Fruit fly (Drosophila melanogaster): ENCODE data around the gene CG6738.

DNA sequence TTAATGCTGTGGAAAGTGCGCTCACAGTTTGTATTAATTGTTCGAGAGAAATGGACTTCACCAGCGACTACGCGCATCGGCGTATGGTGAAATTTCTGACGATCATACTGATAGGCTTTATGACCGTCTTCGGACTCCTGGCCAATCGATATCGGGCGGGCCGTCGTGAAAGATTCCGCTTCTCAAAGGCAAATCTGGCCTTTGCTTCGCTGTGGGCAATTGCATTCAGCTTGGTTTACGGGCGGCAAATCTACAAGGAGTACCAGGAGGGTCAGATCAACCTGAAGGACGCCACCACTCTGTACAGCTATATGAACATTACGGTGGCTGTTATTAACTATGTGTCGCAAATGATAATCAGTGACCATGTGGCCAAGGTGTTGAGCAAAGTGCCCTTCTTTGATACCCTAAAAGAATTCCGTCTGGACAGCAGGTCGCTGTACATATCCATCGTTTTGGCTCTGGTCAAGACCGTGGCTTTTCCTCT lies 47.7 kb upstream of the CG6738 start, which contains the start of gene Gr94a:
- no peak for TF ChIP-seq dac (GFP tag; optimal IDR thresholded peaks at IDR 0.05)
- no peak for TF ChIP-seq Sox15 (GFP tag; optimal IDR thresholded peaks at IDR 0.05)
- TF ChIP-seq dsx (GFP tag; optimal IDR thresholded peaks at IDR 0.05; ENCODE audit: poor library complexity, severe bottlenecking) = no peak
- TF ChIP-seq pdm3 (GFP tag; optimal IDR thresholded peaks at IDR 0.05) = no peak
- TF ChIP-seq Hr39 (GFP tag; optimal IDR thresholded peaks at IDR 0.05) = no peak
- TF ChIP-seq lz (GFP tag; optimal IDR thresholded peaks at IDR 0.05) = no peak
